Worm (Caenorhabditis elegans) whole organism, L2 larva: Measurements from ENCODE around the gene F59C12.4.

Experiments used
- C34F6.9 ChIP-seq: fragments of 150-350 bp; optimal IDR thresholded peaks from 2 replicates; lab custom pipeline; 2014; ENCODE audit warnings: missing biosample characterization, missing genetic modification characterization
- Y55F3AM.14 ChIP-seq: fragments of 200-800 bp; sonication (Bioruptor generic); optimal IDR thresholded peaks from 2 replicates; lab custom pipeline; 2018; ENCODE audit warnings: mild to moderate bottlenecking, missing genetic modification characterization, missing compliant biosample characterization
- alr-1 ChIP-seq: fragments of 150-350 bp; optimal IDR thresholded peaks from 2 replicates; lab custom pipeline; 2014; ENCODE audit warnings: missing biosample characterization, missing genetic modification characterization
- egl-27 ChIP-seq: sonication (generic microtip); optimal IDR thresholded peaks from 3 replicates; lab custom pipeline; 2017; ENCODE audit warnings: missing biosample characterization, missing genetic modification reagents, missing genetic modification characterization
- lin-39 ChIP-seq: fragments of 150-350 bp; optimal IDR thresholded peaks from 2 replicates; lab custom pipeline; 2014; ENCODE audit warnings: missing biosample characterization, missing genetic modification reagents, missing genetic modification characterization
- lsy-2 ChIP-seq, 2 experiments: fragments of 150-350 bp in 1 of 2; sonication (generic microtip) in 1 of 2; optimal IDR thresholded peaks; 2 replicates each; lab custom pipeline; 2014 to 2017; ENCODE audit warnings: missing biosample characterization in 2 of 2, missing genetic modification characterization in 2 of 2
- nhr-11 ChIP-seq: fragments of 150-350 bp; optimal IDR thresholded peaks from 2 replicates; lab custom pipeline; 2014; ENCODE audit warnings: missing biosample characterization, missing genetic modification characterization
- nhr-12 ChIP-seq: fragments of 150-350 bp; optimal IDR thresholded peaks from 2 replicates; lab custom pipeline; 2014; ENCODE audit warnings: missing biosample characterization, missing genetic modification characterization
- nhr-6 ChIP-seq: fragments of 150-350 bp; optimal IDR thresholded peaks from 2 replicates; lab custom pipeline; 2014; ENCODE audit warnings: missing biosample characterization, missing genetic modification characterization
- nhr-77 ChIP-seq: fragments of 150-350 bp; optimal IDR thresholded peaks from 2 replicates; lab custom pipeline; 2014; ENCODE audit warnings: missing biosample characterization, missing genetic modification characterization
- sem-4 ChIP-seq: fragments of 150-350 bp; optimal IDR thresholded peaks from 2 replicates; lab custom pipeline; 2014; ENCODE audit warnings: missing biosample characterization, missing genetic modification reagents, missing genetic modification characterization
- unc-39 ChIP-seq: fragments of 150-350 bp; optimal IDR thresholded peaks from 2 replicates; lab custom pipeline; 2014; ENCODE audit warnings: missing biosample characterization, missing genetic modification characterization
- ztf-11 ChIP-seq: sonication (generic microtip); optimal IDR thresholded peaks from 2 replicates; lab custom pipeline; 2017; ENCODE audit warnings: missing biosample characterization, missing genetic modification characterization

- no peak for TF ChIP-seq egl-27 (tag; lab: Kevin White, UChicago)
- TF ChIP-seq alr-1 (tag; lab: Kevin White, UChicago) = no peak
- TF ChIP-seq nhr-77 (tag; lab: Kevin White, UChicago) = no peak
- TF ChIP-seq sem-4 (tag; lab: Kevin White, UChicago) = no peak
- no peak for TF ChIP-seq lsy-2 (tag; optimal IDR thresholded peaks at IDR 0.05; lab: Kevin White, UChicago)
- TF ChIP-seq nhr-11 (tag; lab: Kevin White, UChicago) = no peak
- no peak for TF ChIP-seq unc-39 (tag; lab: Kevin White, UChicago)
- no peak for TF ChIP-seq nhr-6 (tag; lab: Kevin White, UChicago)
- no peak for TF ChIP-seq lin-39 (tag; lab: Kevin White, UChicago)
- TF ChIP-seq C34F6.9 (tag; lab: Kevin White, UChicago) = no peak
- TF ChIP-seq ztf-11 = no peak
- no peak for TF ChIP-seq nhr-12 (tag; lab: Kevin White, UChicago)
- TF ChIP-seq Y55F3AM.14 = no peak
Observed at ce11 chrX:16588102-16588501, 14.3 kb downstream of the F59C12.4 start.
